Fruit fly (Drosophila melanogaster) whole organism, adult: ENCODE results near the gene CG9568.

Experiments
- CG11617 ChIP-seq: fragments of 200-800 bp; sonication (Bioruptor generic); optimal IDR thresholded peaks from 2 replicates; lab custom pipeline; 2017; ENCODE audit warnings: mild to moderate bottlenecking, missing biosample characterization, missing genetic modification reagents, missing genetic modification characterization
- CG1620 ChIP-seq: fragments of 200-800 bp; sonication (Bioruptor generic); optimal IDR thresholded peaks from 2 replicates; lab custom pipeline; 2016; ENCODE audit warnings: missing biosample characterization, missing genetic modification characterization
- CG33017 ChIP-seq: fragments of 200-800 bp; sonication (Bioruptor generic); optimal IDR thresholded peaks from 2 replicates; lab custom pipeline; 2018; ENCODE audit warnings: missing biosample characterization, mild to moderate bottlenecking, missing genetic modification characterization, moderate library complexity
- cic ChIP-seq: fragments of 200-800 bp; sonication (Bioruptor generic); optimal IDR thresholded peaks from 2 replicates; lab custom pipeline; 2017; ENCODE audit warnings: missing biosample characterization, mild to moderate bottlenecking, missing genetic modification characterization, moderate library complexity
- kay ChIP-seq: fragments of 200-800 bp; sonication (Bioruptor generic); peaks from one replicate; lab custom pipeline; 2016; ENCODE audit warnings: missing biosample characterization, missing genetic modification characterization, borderline replicate concordance
- toe ChIP-seq: fragments of 200-800 bp; sonication (Bioruptor generic); optimal IDR thresholded peaks from 2 replicates; lab custom pipeline; 2016; ENCODE audit warnings: missing biosample characterization, missing genetic modification characterization

dm6 chr2L:8991583-8991982 is 18.8 kb upstream of the CG9568 start, which contains the start of gene CG9555:
- TF ChIP-seq CG33017, result no peak
- TF ChIP-seq CG1620 (GFP tag; lab: Kevin White, UChicago), result no peak
- TF ChIP-seq kay (GFP tag; lab: Kevin White, UChicago), result no peak
- TF ChIP-seq CG11617 (GFP tag; lab: Kevin White, UChicago), result no peak
- peak; percentile 36 for TF ChIP-seq cic
- TF ChIP-seq toe, result no peak
